Fruit fly (Drosophila melanogaster): ENCODE data around the gene RAF2.

The RAF2 gene

dm6 chr3L:16361200-16361815 is 24.8 kb upstream of the RAF2 start:
- no peak for TF ChIP-seq CG17801 (GFP tag; optimal IDR thresholded peaks at IDR 0.05; ENCODE audit: partially characterized antibody)

dm6 chr3L:16362119-16362653 is 23.9 kb upstream of the RAF2 start, which contains the start of gene Cpr72Ea:
TSS of gene Cpr72Ea (plus strand) at chr3L:16362603.
- no peak for TF ChIP-seq CG17801 (GFP tag; optimal IDR thresholded peaks at IDR 0.05; ENCODE audit: partially characterized antibody)

dm6 chr3L:16364182-16364581 is 21.9 kb upstream of the RAF2 start:
- TF ChIP-seq CG17801 (GFP tag; optimal IDR thresholded peaks at IDR 0.05; ENCODE audit: partially characterized antibody): no peak

- TF ChIP-seq CG17801 (GFP tag; optimal IDR thresholded peaks at IDR 0.05; ENCODE audit: partially characterized antibody): no peak
These were observed 21.5 kb upstream of the RAF2 start, which contains the start of gene Cpr72Eb for dm6 chr3L:16364599-16364998. TSS of gene Cpr72Eb (plus strand) at chr3L:16364899.

- no peak for TF ChIP-seq CG17801 (GFP tag; optimal IDR thresholded peaks at IDR 0.05; ENCODE audit: partially characterized antibody)
These were observed 18.9 kb upstream of the RAF2 start, which contains the start of gene Cpr72Ec for dm6 chr3L:16367240-16367639. TSS of gene Cpr72Ec (minus strand) at chr3L:16367340.

dm6 chr3L:16368199-16368598 is 17.9 kb upstream of the RAF2 start, which contains the start of gene CG4842:
TSS of gene CG4842 (plus strand) at chr3L:16368389.
- no peak for TF ChIP-seq CG17801 (GFP tag; optimal IDR thresholded peaks at IDR 0.05; ENCODE audit: partially characterized antibody)

- TF ChIP-seq CG17801 (GFP tag; optimal IDR thresholded peaks at IDR 0.05; ENCODE audit: partially characterized antibody): no peak
These were observed 16.6 kb upstream of the RAF2 start, which contains the start of gene CG18814 for dm6 chr3L:16369526-16369925. TSS of gene CG18814 (plus strand) at chr3L:16369826.

dm6 chr3L:16377768-16378764 is 8.1 kb upstream of the RAF2 start, which contains the start of gene roq:
TSS of gene roq (minus strand) at chr3L:16378566.
- TF ChIP-seq CG17801 (GFP tag; optimal IDR thresholded peaks at IDR 0.05; ENCODE audit: partially characterized antibody): peak; percentile 21

dm6 chr3L:16380770-16381169 is 5.4 kb upstream of the RAF2 start:
- peak; percentile 74 for TF ChIP-seq CG17801 (GFP tag; optimal IDR thresholded peaks at IDR 0.05; ENCODE audit: partially characterized antibody)

- TF ChIP-seq CG17801 (GFP tag; optimal IDR thresholded peaks at IDR 0.05; ENCODE audit: partially characterized antibody): no peak
These were observed 4.8 kb upstream of the RAF2 start, which contains the start of gene Agpat4 for dm6 chr3L:16381184-16381797. TSS of gene Agpat4 (minus strand) at chr3L:16381570.

- TF ChIP-seq CG17801 (GFP tag; optimal IDR thresholded peaks at IDR 0.05; ENCODE audit: partially characterized antibody): no peak
These were observed 3.1 kb upstream of the RAF2 start for dm6 chr3L:16383056-16383455.

dm6 chr3L:16384145-16384705 is 1.9 kb upstream of the RAF2 start:
- TF ChIP-seq CG17801 (GFP tag; optimal IDR thresholded peaks at IDR 0.05; ENCODE audit: partially characterized antibody): no peak

- peak; percentile 73 for TF ChIP-seq CG17801 (GFP tag; optimal IDR thresholded peaks at IDR 0.05; ENCODE audit: partially characterized antibody)
These were observed 761 bp upstream of the RAF2 start for dm6 chr3L:16385252-16385879.

dm6 chr3L:16390793-16391192 is 4.7 kb downstream of the RAF2 start:
- no peak for TF ChIP-seq CG17801 (GFP tag; optimal IDR thresholded peaks at IDR 0.05; ENCODE audit: partially characterized antibody)

All from ovary, adult (tissue).